Worm (Caenorhabditis elegans) whole organism, young adult: ENCODE data around the gene fbxa-176.

ENCODE experiments used
- B0035.1 ChIP-seq: sonication (generic microtip); optimal IDR thresholded peaks from 2 replicates; lab custom pipeline; 2016; ENCODE audit warnings: missing genetic modification characterization, mild to moderate bottlenecking, missing compliant biosample characterization, missing genotype, missing genetic modification reagents
- B0336.3 ChIP-seq: fragments of 200-800 bp; sonication (Bioruptor generic); IDR thresholded peaks from 2 replicates; pipeline ENCODE4 v1.3.6; 2022; ENCODE audit warnings: missing genetic modification characterization, missing compliant biosample characterization
- C17E4.6 ChIP-seq: fragments of 200-800 bp; sonication (Bioruptor generic); IDR thresholded peaks from 2 replicates; pipeline ENCODE4 v1.3.6; 2022; ENCODE audit warnings: missing genetic modification reagents, missing genetic modification characterization, missing compliant biosample characterization
- F33H1.4 ChIP-seq: fragments of 200-800 bp; sonication (Bioruptor generic); IDR thresholded peaks from 2 replicates; pipeline ENCODE4 v1.3.6; 2022; ENCODE audit warnings: missing genetic modification reagents, missing genetic modification characterization, missing compliant biosample characterization
- F39B2.1 ChIP-seq: fragments of 200-800 bp; sonication (Bioruptor generic); IDR thresholded peaks from 2 replicates; pipeline ENCODE4 v1.3.6; 2022; ENCODE audit warnings: missing genetic modification reagents, missing genetic modification characterization, missing compliant biosample characterization
- F52B5.7 ChIP-seq: sonication (generic microtip); optimal IDR thresholded peaks from 2 replicates; lab custom pipeline; 2016; ENCODE audit warnings: mild to moderate bottlenecking, missing genetic modification characterization, missing compliant biosample characterization
- F57A8.1 ChIP-seq: fragments of 200-800 bp; sonication (Bioruptor generic); optimal IDR thresholded peaks from 2 replicates; lab custom pipeline; 2018; ENCODE audit warnings: mild to moderate bottlenecking, missing genetic modification characterization, moderate library complexity, missing compliant biosample characterization
- F57C9.4 ChIP-seq: sonication (generic microtip); optimal IDR thresholded peaks from 2 replicates; lab custom pipeline; 2017; ENCODE audit warnings: mild to moderate bottlenecking, missing genetic modification characterization, missing compliant biosample characterization
- K12H6.12 ChIP-seq: fragments of 200-800 bp; sonication (Bioruptor generic); optimal IDR thresholded peaks from 2 replicates; lab custom pipeline; 2018; ENCODE audit warnings: mild to moderate bottlenecking, missing genetic modification characterization, missing compliant biosample characterization
- Y67H2A.10 ChIP-seq: fragments of 200-800 bp; sonication (Bioruptor generic); conservative IDR thresholded peaks from 2 replicates; pipeline ENCODE4 v1.3.6; 2022; ENCODE audit warnings: missing genetic modification reagents, missing genetic modification characterization, missing compliant biosample characterization
- Y79H2A.3 ChIP-seq: fragments of 200-800 bp; sonication (Bioruptor generic); conservative IDR thresholded peaks from 2 replicates; pipeline ENCODE4 v1.3.6; 2022; ENCODE audit warnings: missing genetic modification reagents, missing genetic modification characterization, missing compliant biosample characterization
- akir-1 ChIP-seq: fragments of 200-800 bp; sonication (Bioruptor generic); optimal IDR thresholded peaks from 2 replicates; lab custom pipeline; 2018; ENCODE audit warnings: mild to moderate bottlenecking, missing genetic modification characterization, moderate library complexity, missing compliant biosample characterization
- atf-7 ChIP-seq: sonication (generic microtip); optimal IDR thresholded peaks from 2 replicates; lab custom pipeline; 2017; ENCODE audit warnings: mild to moderate bottlenecking, missing genetic modification characterization, missing compliant biosample characterization
- cebp-2 ChIP-seq: fragments of 200-800 bp; sonication (Bioruptor generic); IDR thresholded peaks from 2 replicates; pipeline ENCODE4 v1.3.6; 2022; ENCODE audit warnings: missing genetic modification characterization, missing compliant biosample characterization
- ceh-100 ChIP-seq: fragments of 200-800 bp; sonication (Bioruptor generic); IDR thresholded peaks from 2 replicates; pipeline ENCODE4 v1.3.6; 2022; ENCODE audit warnings: missing genetic modification reagents, missing genetic modification characterization, missing compliant biosample characterization
- ceh-27 ChIP-seq: fragments of 200-800 bp; sonication (Bioruptor generic); optimal IDR thresholded peaks from 2 replicates; lab custom pipeline; 2018; ENCODE audit warnings: mild to moderate bottlenecking, missing genetic modification characterization, moderate library complexity, missing compliant biosample characterization
- ceh-58 ChIP-seq: fragments of 200-800 bp; sonication (Bioruptor generic); IDR thresholded peaks from 2 replicates; pipeline ENCODE4 v1.3.6; 2022; ENCODE audit warnings: missing genetic modification characterization, missing compliant biosample characterization
- chd-7 ChIP-seq: sonication (generic microtip); optimal IDR thresholded peaks from 2 replicates; lab custom pipeline; 2016; ENCODE audit warnings: mild to moderate bottlenecking, missing genetic modification characterization, moderate library complexity, missing compliant biosample characterization
- efl-1 ChIP-seq: fragments of 150-350 bp; optimal IDR thresholded peaks from 2 replicates; lab custom pipeline; 2014; ENCODE audit warnings: missing biosample characterization, missing genetic modification reagents, missing genetic modification characterization
- egrh-3 ChIP-seq: fragments of 200-800 bp; sonication (Bioruptor generic); IDR thresholded peaks from 2 replicates; pipeline ENCODE4 v1.3.6; 2022; ENCODE audit warnings: missing genetic modification reagents, missing genetic modification characterization, missing compliant biosample characterization
- fkh-3 ChIP-seq: sonication (generic microtip); optimal IDR thresholded peaks from 2 replicates; lab custom pipeline; 2016; ENCODE audit warnings: mild to moderate bottlenecking, missing genetic modification characterization, missing compliant biosample characterization
- gei-17 ChIP-seq: fragments of 200-800 bp; sonication (Bioruptor generic); optimal IDR thresholded peaks from 2 replicates; lab custom pipeline; 2018; ENCODE audit warnings: mild to moderate bottlenecking, missing genetic modification characterization, missing compliant biosample characterization
- hlh-12 ChIP-seq: sonication (generic microtip); optimal IDR thresholded peaks from 2 replicates; lab custom pipeline; 2016; ENCODE audit warnings: missing genetic modification characterization, missing compliant biosample characterization
- hmg-20 ChIP-seq: fragments of 200-800 bp; sonication (Bioruptor generic); IDR thresholded peaks from 2 replicates; pipeline ENCODE4 v1.3.6; 2022; ENCODE audit warnings: missing genetic modification reagents, missing genetic modification characterization, missing compliant biosample characterization
- lin-40 ChIP-seq: sonication (generic microtip); optimal IDR thresholded peaks from 2 replicates; lab custom pipeline; 2016; ENCODE audit warnings: missing genetic modification characterization, mild to moderate bottlenecking, missing compliant biosample characterization, missing genotype, missing genetic modification reagents
- lin-54 ChIP-seq: fragments of 200-800 bp; sonication (Bioruptor generic); optimal IDR thresholded peaks from 2 replicates; lab custom pipeline; 2018; ENCODE audit warnings: mild to moderate bottlenecking, missing genetic modification characterization, missing compliant biosample characterization
- lsy-27 ChIP-seq: sonication (generic microtip); optimal IDR thresholded peaks from 2 replicates; lab custom pipeline; 2017; ENCODE audit warnings: missing genetic modification characterization, mild to moderate bottlenecking, missing compliant biosample characterization, antibody characterized with exemption, missing genotype, borderline replicate concordance; ENCODE audit not compliant: insufficient read depth
- nfyb-1 ChIP-seq: fragments of 200-800 bp; sonication (Bioruptor generic); IDR thresholded peaks from 2 replicates; pipeline ENCODE4 v1.3.6; 2022; ENCODE audit warnings: missing genetic modification reagents, missing genetic modification characterization, missing compliant biosample characterization
- pha-4 ChIP-seq: fragments of 150-350 bp; sonication (generic microtip); optimal IDR thresholded peaks from 2 replicates; lab custom pipeline; 2014; ENCODE audit warnings: missing biosample characterization, missing genetic modification reagents, missing genetic modification characterization
- rec-8 ChIP-seq, 2 experiments: sonication (generic microtip); optimal IDR thresholded peaks; 2 replicates each; lab custom pipeline; 2016; ENCODE audit warnings: mild to moderate bottlenecking in 2 of 2, missing genetic modification characterization in 2 of 2, missing genetic modification reagents in 2 of 2, missing genotype in 2 of 2, missing biosample characterization in 1 of 2, missing compliant biosample characterization in 1 of 2, moderate library complexity in 1 of 2
- repo-1 ChIP-seq: sonication (generic microtip); optimal IDR thresholded peaks from 2 replicates; lab custom pipeline; 2017; ENCODE audit warnings: mild to moderate bottlenecking, missing genetic modification characterization, missing compliant biosample characterization
- rpc-1 ChIP-seq, 2 experiments: fragments of 150-350 bp in 1 of 2; sonication (generic microtip) in 1 of 2; optimal IDR thresholded peaks; 2 replicates each; lab custom pipeline; 2014 to 2018; ENCODE audit warnings: missing biosample characterization in 1 of 2, missing genetic modification characterization in 1 of 2, missing genetic modification reagents in 1 of 2, missing genotype in 1 of 2
- sdz-38 ChIP-seq: sonication (generic microtip); optimal IDR thresholded peaks from 2 replicates; lab custom pipeline; 2016; ENCODE audit warnings: missing genotype, missing genetic modification characterization, missing compliant biosample characterization
- snpc-4 ChIP-seq, 5 experiments: fragments of 150-350 bp in 1 of 5; sonication (generic microtip) in 4 of 5; optimal IDR thresholded peaks; 2 replicates each; lab custom pipeline; 2014 to 2018; ENCODE audit warnings: missing genetic modification characterization in 5 of 5, missing biosample characterization in 3 of 5, antibody characterized with exemption in 2 of 5, mild to moderate bottlenecking in 2 of 5, missing compliant biosample characterization in 2 of 5, missing genotype in 2 of 5, moderate library complexity in 2 of 5, missing genetic modification reagents in 1 of 5
- xnd-1 ChIP-seq: sonication (generic microtip); optimal IDR thresholded peaks from 2 replicates; lab custom pipeline; 2016; ENCODE audit warnings: missing genotype, missing genetic modification reagents, missing genetic modification characterization, missing compliant biosample characterization
- ztf-25 ChIP-seq: fragments of 200-800 bp; sonication (Bioruptor generic); IDR thresholded peaks from 2 replicates; pipeline ENCODE4 v1.3.6; 2022; ENCODE audit warnings: missing genetic modification reagents, missing genetic modification characterization, missing compliant biosample characterization

The fbxa-176 gene

ce11 chrV:17558377-17558776, 8.9 kb downstream of the fbxa-176 start, which contains the start of gene fbxa-174:
Gene fbxa-174, minus strand, starts transcription at chrV:17558477.
- TF ChIP-seq F39B2.1 (GFP tag; lab: Robert Waterston, UW): no peak
- no peak for TF ChIP-seq B0035.1 (tag; lab: Kevin White, UChicago)

ce11 chrV:17558946-17559345, 9.5 kb downstream of the fbxa-176 start, which contains the start of gene fbxa-172:
Gene fbxa-172, plus strand, starts transcription at chrV:17559246.
- no peak for TF ChIP-seq ceh-58 (GFP tag; lab: Robert Waterston, UW)
- no peak for TF ChIP-seq egrh-3 (GFP tag; lab: Robert Waterston, UW)
- no peak for TF ChIP-seq fkh-3 (tag; lab: Kevin White, UChicago)
- TF ChIP-seq gei-17: no peak
- no peak for TF ChIP-seq ceh-100
- TF ChIP-seq pha-4 (tag; lab: Kevin White, UChicago): no peak
- TF ChIP-seq F52B5.7 (tag; lab: Kevin White, UChicago): no peak
- no peak for TF ChIP-seq B0336.3
- TF ChIP-seq lin-54 (GFP tag; lab: Kevin White, UChicago): no peak
- TF ChIP-seq chd-7: no peak
- no peak for TF ChIP-seq lin-40
- no peak for TF ChIP-seq snpc-4 (GFP tag; optimal IDR thresholded peaks at IDR 0.05; lab: Kevin White, UChicago)
- no peak for TF ChIP-seq snpc-4 (tag; optimal IDR thresholded peaks at IDR 0.05; lab: Kevin White, UChicago)
- no peak for TF ChIP-seq atf-7
- TF ChIP-seq hmg-20 (GFP tag; lab: Robert Waterston, UW): no peak

ce11 chrV:17565903-17566302, 16.4 kb downstream of the fbxa-176 start, which contains the start of gene fbxa-171:
Gene fbxa-171, minus strand, starts transcription at chrV:17566003.
- TF ChIP-seq F57C9.4 (tag; lab: Kevin White, UChicago) (no peak), repo-1 (no peak), F57A8.1 (GFP tag; lab: Kevin White, UChicago) (no peak), Y67H2A.10 (GFP tag; lab: Robert Waterston, UW) (no peak), B0336.3 (no peak), xnd-1 (no peak), akir-1 (GFP tag; lab: Kevin White, UChicago) (no peak), rpc-1 (optimal IDR thresholded peaks at IDR 0.05; lab: Kevin White, UChicago) (no peak), rpc-1 (tag; optimal IDR thresholded peaks at IDR 0.05; lab: Kevin White, UChicago) (no peak), Y79H2A.3 (GFP tag; lab: Robert Waterston, UW) (no peak), C17E4.6 (GFP tag; lab: Robert Waterston, UW) (no peak)

- TF ChIP-seq xnd-1: no peak
- TF ChIP-seq lin-54 (GFP tag; lab: Kevin White, UChicago): no peak
- TF ChIP-seq ceh-27: no peak
- TF ChIP-seq K12H6.12 (tag; lab: Kevin White, UChicago): no peak
- no peak for TF ChIP-seq nfyb-1 (GFP tag; lab: Robert Waterston, UW)
- no peak for TF ChIP-seq ceh-100
- no peak for TF ChIP-seq cebp-2 (GFP tag; lab: Robert Waterston, UW)
- no peak for TF ChIP-seq efl-1
- no peak for TF ChIP-seq lsy-27 (tag; lab: Kevin White, UChicago)
These were observed 17.4 kb downstream of the fbxa-176 start, which contains the start of gene C38D9.2 for ce11 chrV:17566850-17567249. Gene C38D9.2, plus strand, starts transcription at chrV:17567150.

ce11 chrV:17580017-17580416, 30.5 kb downstream of the fbxa-176 start:
- no peak for TF ChIP-seq F33H1.4 (GFP tag; lab: Robert Waterston, UW)
- TF ChIP-seq ztf-25 (GFP tag; lab: Robert Waterston, UW): no peak
- no peak for TF ChIP-seq rec-8 (tag; optimal IDR thresholded peaks at IDR 0.05; lab: Kevin White, UChicago)
- TF ChIP-seq hlh-12 (tag; lab: Kevin White, UChicago): no peak
- TF ChIP-seq sdz-38: no peak
- no peak for TF ChIP-seq gei-17
